Worm (Caenorhabditis elegans) whole organism, L4 larva: ENCODE data around the gene C56C10.6.

Experiments
- D1046.2 ChIP-seq: fragments of 200-800 bp; sonication (Bioruptor generic); IDR thresholded peaks from 2 replicates; pipeline ENCODE4 v1.3.6; 2022; ENCODE audit warnings: missing genetic modification characterization, missing compliant biosample characterization
- F37D6.2 ChIP-seq: sonication (generic microtip); optimal IDR thresholded peaks from 2 replicates; lab custom pipeline; 2016; ENCODE audit warnings: mild to moderate bottlenecking, missing genetic modification characterization, missing compliant biosample characterization
- F44E2.7 ChIP-seq: fragments of 200-800 bp; sonication (Bioruptor generic); IDR thresholded peaks from 2 replicates; pipeline ENCODE4 v2.1.2; 2022; ENCODE audit warnings: missing genetic modification characterization, missing compliant biosample characterization
- F49E8.2 ChIP-seq: sonication (generic microtip); optimal IDR thresholded peaks from 2 replicates; lab custom pipeline; 2016; ENCODE audit warnings: missing compliant biosample characterization, mild to moderate bottlenecking, missing genetic modification characterization, borderline replicate concordance
- ZK337.2 ChIP-seq: fragments of 200-800 bp; sonication (Bioruptor generic); IDR thresholded peaks from 2 replicates; pipeline ENCODE4 v1.3.6; 2022; ENCODE audit warnings: missing genetic modification reagents, missing genetic modification characterization, missing compliant biosample characterization
- aha-1 ChIP-seq: fragments of 150-350 bp; peaks from one replicate; lab custom pipeline; 2014; ENCODE audit warnings: missing biosample characterization, missing genetic modification characterization
- ama-1 ChIP-seq: fragments of 150-350 bp; optimal IDR thresholded peaks from 2 replicates; lab custom pipeline; 2014; ENCODE audit warnings: inconsistent platforms, mixed read lengths
- attf-4 ChIP-seq: sonication (generic microtip); optimal IDR thresholded peaks from 3 replicates; lab custom pipeline; 2017; ENCODE audit warnings: missing biosample characterization, missing genetic modification characterization
- ceh-44 ChIP-seq: fragments of 200-800 bp; sonication (Bioruptor generic); IDR thresholded peaks from 2 replicates; pipeline ENCODE4 v1.3.6; 2022; ENCODE audit warnings: missing genetic modification reagents, missing genetic modification characterization, missing compliant biosample characterization
- ctbp-1 ChIP-seq: fragments of 200-800 bp; sonication (Bioruptor generic); IDR thresholded peaks from 2 replicates; pipeline ENCODE4 v1.3.6; 2022; ENCODE audit warnings: missing genetic modification reagents, missing genetic modification characterization, missing compliant biosample characterization
- daf-16 ChIP-seq, 3 experiments: sonication (generic microtip); optimal IDR thresholded peaks; 2 replicates each; lab custom pipeline; 2016 to 2017; ENCODE audit warnings: missing genetic modification characterization in 3 of 3, missing genetic modification reagents in 3 of 3, mild to moderate bottlenecking in 2 of 3, missing compliant biosample characterization in 2 of 3, missing biosample characterization in 1 of 3, moderate library complexity in 1 of 3
- dmd-6 ChIP-seq: fragments of 200-800 bp; sonication (Bioruptor generic); IDR thresholded peaks from 2 replicates; pipeline ENCODE4 v1.3.6; 2022; ENCODE audit warnings: missing genetic modification reagents, missing genetic modification characterization, missing compliant biosample characterization
- dmd-9 ChIP-seq: fragments of 200-800 bp; sonication (Bioruptor generic); IDR thresholded peaks from 2 replicates; pipeline ENCODE4 v1.3.6; 2022; ENCODE audit warnings: missing genetic modification reagents, missing genetic modification characterization, missing compliant biosample characterization
- dve-1 ChIP-seq: sonication (generic microtip); optimal IDR thresholded peaks from 2 replicates; lab custom pipeline; 2017; ENCODE audit warnings: antibody characterized with exemption, mild to moderate bottlenecking, missing genetic modification characterization, missing compliant biosample characterization; ENCODE audit not compliant: insufficient read depth
- egl-43 ChIP-seq: fragments of 200-800 bp; sonication (Bioruptor generic); IDR thresholded peaks from 2 replicates; pipeline ENCODE4 v1.3.6; 2022; ENCODE audit warnings: missing genetic modification reagents, missing genetic modification characterization, missing compliant biosample characterization
- hlh-11 ChIP-seq: fragments of 200-800 bp; sonication (Bioruptor generic); optimal IDR thresholded peaks from 2 replicates; lab custom pipeline; 2018; ENCODE audit warnings: mild to moderate bottlenecking, missing genetic modification characterization, missing compliant biosample characterization
- hlh-30 ChIP-seq: sonication (generic microtip); optimal IDR thresholded peaks from 2 replicates; lab custom pipeline; 2017; ENCODE audit warnings: antibody characterized with exemption, mild to moderate bottlenecking, missing genetic modification characterization, missing compliant biosample characterization; ENCODE audit not compliant: insufficient read depth
- hmg-1.1 ChIP-seq: fragments of 200-800 bp; sonication (Bioruptor generic); IDR thresholded peaks from 2 replicates; pipeline ENCODE4 v1.3.6; 2022; ENCODE audit warnings: missing genetic modification reagents, missing genetic modification characterization, missing compliant biosample characterization
- lin-29 ChIP-seq: fragments of 200-800 bp; sonication (Bioruptor generic); IDR thresholded peaks from 2 replicates; pipeline ENCODE4 v1.3.6; 2022; ENCODE audit warnings: missing genetic modification reagents, missing genetic modification characterization, missing compliant biosample characterization
- lin-38 ChIP-seq: fragments of 200-800 bp; sonication (Bioruptor generic); IDR thresholded peaks from 2 replicates; pipeline ENCODE4 v1.3.6; 2022; ENCODE audit warnings: missing genetic modification reagents, missing genetic modification characterization, missing compliant biosample characterization
- lin-39 ChIP-seq: fragments of 150-350 bp; optimal IDR thresholded peaks from 2 replicates; lab custom pipeline; 2014; ENCODE audit warnings: missing biosample characterization, missing genetic modification reagents, missing genetic modification characterization
- lsy-2 ChIP-seq, 2 experiments: fragments of 150-350 bp in 1 of 2; sonication (generic microtip) in 1 of 2; optimal IDR thresholded peaks; 2 replicates each; lab custom pipeline; 2014 to 2017; ENCODE audit warnings: missing biosample characterization in 2 of 2, missing genetic modification characterization in 2 of 2
- mdl-1 ChIP-seq, 2 experiments: fragments of 150-350 bp in 1 of 2; sonication (generic microtip) in 1 of 2; optimal IDR thresholded peaks; 2 replicates each; lab custom pipeline; 2014 to 2017; ENCODE audit warnings: missing biosample characterization in 2 of 2, missing genetic modification characterization in 2 of 2
- mes-2 ChIP-seq: sonication (generic microtip); optimal IDR thresholded peaks from 2 replicates; lab custom pipeline; 2016; ENCODE audit warnings: missing genotype, mild to moderate bottlenecking, missing genetic modification characterization, missing compliant biosample characterization; ENCODE audit not compliant: poor library complexity, severe bottlenecking
- nhr-11 ChIP-seq: fragments of 150-350 bp; optimal IDR thresholded peaks from 2 replicates; lab custom pipeline; 2014; ENCODE audit warnings: missing biosample characterization, missing genetic modification characterization
- nhr-28 ChIP-seq: fragments of 150-350 bp; optimal IDR thresholded peaks from 2 replicates; lab custom pipeline; 2014; ENCODE audit warnings: missing biosample characterization, missing genetic modification characterization
- nhr-77 ChIP-seq: fragments of 150-350 bp; optimal IDR thresholded peaks from 2 replicates; lab custom pipeline; 2014; ENCODE audit warnings: missing biosample characterization, missing genetic modification characterization
- rbr-2 ChIP-seq: sonication (generic microtip); optimal IDR thresholded peaks from 2 replicates; lab custom pipeline; 2016; ENCODE audit warnings: missing genotype, missing genetic modification characterization, missing compliant biosample characterization
- saeg-2 ChIP-seq: fragments of 200-800 bp; sonication (Bioruptor generic); IDR thresholded peaks from 2 replicates; pipeline ENCODE4 v1.3.6; 2022; ENCODE audit warnings: missing genetic modification reagents, missing genetic modification characterization, missing compliant biosample characterization
- skn-1 ChIP-seq: fragments of 150-350 bp; optimal IDR thresholded peaks from 2 replicates; lab custom pipeline; 2014; ENCODE audit warnings: missing biosample characterization, missing genetic modification characterization
- snpc-1.2 ChIP-seq: fragments of 200-800 bp; sonication (Bioruptor generic); IDR thresholded peaks from 2 replicates; pipeline ENCODE4 v1.3.6; 2022; ENCODE audit warnings: missing genetic modification reagents, missing genetic modification characterization, missing compliant biosample characterization
- spr-1 ChIP-seq: sonication (generic microtip); optimal IDR thresholded peaks from 2 replicates; lab custom pipeline; 2016; ENCODE audit warnings: mild to moderate bottlenecking, missing genetic modification characterization, missing compliant biosample characterization
- tra-1 ChIP-seq: fragments of 200-800 bp; sonication (Bioruptor generic); IDR thresholded peaks from 2 replicates; pipeline ENCODE4 v1.3.6; 2022; ENCODE audit warnings: missing genetic modification reagents, missing genetic modification characterization, missing compliant biosample characterization
- unc-62 ChIP-seq, 3 experiments: fragments of 150-350 bp in 1 of 3; sonication (generic microtip); optimal IDR thresholded peaks in 2 of 3; peaks in 1 of 3; 1 replicate in 1 of 3; 2 replicates in 2 of 3; lab custom pipeline; 2014 to 2017; ENCODE audit warnings: missing biosample characterization in 3 of 3, missing genetic modification characterization in 3 of 3, missing genetic modification reagents in 3 of 3, missing genotype in 1 of 3
- zfp-3 ChIP-seq: fragments of 200-800 bp; sonication (Bioruptor generic); conservative IDR thresholded peaks from 2 replicates; pipeline ENCODE4 v1.3.6; 2022; ENCODE audit warnings: missing genetic modification reagents, missing genetic modification characterization, missing compliant biosample characterization
- ztf-11 ChIP-seq: fragments of 150-350 bp; optimal IDR thresholded peaks from 2 replicates; lab custom pipeline; 2014; ENCODE audit warnings: missing biosample characterization, missing genetic modification characterization

The C56C10.6 gene

DNA sequence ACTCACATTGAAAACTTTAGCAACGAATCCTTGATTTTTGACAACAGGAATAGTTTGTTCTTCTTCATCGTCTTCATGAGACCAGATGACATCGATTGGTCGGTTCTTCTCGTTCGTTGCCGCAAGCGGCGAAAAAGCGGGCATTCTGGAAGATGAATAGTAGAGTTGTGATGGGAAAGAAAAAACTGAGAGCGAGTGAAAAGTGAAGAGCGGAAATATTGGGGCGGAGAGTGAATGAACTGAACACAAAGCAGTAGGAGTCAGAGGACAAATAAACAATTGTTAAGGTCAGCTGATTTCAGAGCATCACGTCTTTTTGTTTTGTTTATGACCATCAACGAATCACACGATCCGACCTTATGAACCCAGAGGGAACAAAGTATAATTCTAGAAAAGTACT lies 19.8 kb downstream of the C56C10.6 start, which contains the start of gene F18C5.10:
TSS of gene F18C5.10 (minus strand) at position 145 of the 400 bp plus-strand sequence.
- TF ChIP-seq spr-1 (tag; lab: Kevin White, UChicago), result no peak
- TF ChIP-seq hlh-11 (tag; lab: Kevin White, UChicago), result peak; percentile 10
- 0 out of 2 replicates have a peak, but pooled peaks have one; percentile 12 for TF ChIP-seq dmd-6 (GFP tag; lab: Robert Waterston, UW)
- TF ChIP-seq ZK337.2, result 0 out of 2 replicates have a peak, but pooled peaks have one; percentile 3
- peak; percentile 18 for TF ChIP-seq dve-1 (tag; lab: Kevin White, UChicago)
- no peak for TF ChIP-seq daf-16 (GFP tag; optimal IDR thresholded peaks at IDR 0.05; lab: Kevin White, UChicago)
- TF ChIP-seq daf-16 (tag; optimal IDR thresholded peaks at IDR 0.05; lab: Kevin White, UChicago), result peak; percentile 20
- TF ChIP-seq saeg-2 (GFP tag; lab: Robert Waterston, UW), result no peak
- 0 out of 2 replicates have a peak, but pooled peaks have one; percentile 54 for TF ChIP-seq tra-1 (GFP tag; lab: Robert Waterston, UW)
- TF ChIP-seq hlh-30 (tag; lab: Kevin White, UChicago), result peak; percentile 91
- peak; percentile 79 for TF ChIP-seq ama-1
- no peak for TF ChIP-seq D1046.2 (GFP tag; lab: Robert Waterston, UW)
- peak; percentile 35 for TF ChIP-seq nhr-11 (tag; lab: Kevin White, UChicago)
- no peak for TF ChIP-seq hmg-1.1

- peak in 1 of 2 experiments; percentile 67 for TF ChIP-seq unc-62 (GFP tag; optimal IDR thresholded peaks at IDR 0.05 in 1 of 2; lab: Kevin White, UChicago)
- TF ChIP-seq unc-62 (tag; optimal IDR thresholded peaks at IDR 0.05; lab: Kevin White, UChicago), result no peak
- TF ChIP-seq aha-1 (tag; lab: Kevin White, UChicago), result peak; percentile 74
- TF ChIP-seq mes-2 (tag; lab: Kevin White, UChicago), result no peak
- TF ChIP-seq F37D6.2 (tag; lab: Kevin White, UChicago), result no peak
- TF ChIP-seq, all 104 proteins: peak for 2
Observed at ce11 chrII:6560291-6560690, 20.8 kb downstream of the C56C10.6 start.

- 0 out of 2 replicates have a peak, but pooled peaks have one; percentile 15 for TF ChIP-seq zfp-3 (GFP tag; lab: Robert Waterston, UW)
- TF ChIP-seq lin-29, result no peak
- TF ChIP-seq tra-1 (GFP tag; lab: Robert Waterston, UW), result no peak
- no peak for TF ChIP-seq attf-4 (tag; lab: Kevin White, UChicago)
- peak in 1 of 2 experiments; percentile 23 for TF ChIP-seq daf-16 (GFP tag; optimal IDR thresholded peaks at IDR 0.05; lab: Kevin White, UChicago)
- TF ChIP-seq daf-16 (tag; optimal IDR thresholded peaks at IDR 0.05; lab: Kevin White, UChicago), result no peak
Observed at ce11 chrII:6558887-6559286, 22.2 kb downstream of the C56C10.6 start.

ce11 chrII:6554677-6555076 lies 26.5 kb downstream of the C56C10.6 start, which contains the start of gene wrn-1:
TSS of gene wrn-1 (plus strand) at chrII:6554977.
- TF ChIP-seq ceh-44 (no peak), skn-1 (tag; lab: Kevin White, UChicago) (no peak), egl-43 (GFP tag; lab: Robert Waterston, UW) (no peak), nhr-77 (no peak), snpc-1.2 (GFP tag; lab: Robert Waterston, UW) (no peak), ztf-11 (tag; lab: Kevin White, UChicago) (no peak), attf-4 (tag; lab: Kevin White, UChicago) (no peak), lsy-2 (tag; optimal IDR thresholded peaks at IDR 0.05; lab: Kevin White, UChicago) (no peak), hmg-1.1 (no peak), F44E2.7 (no peak), rbr-2 (tag; lab: Kevin White, UChicago) (no peak), lin-39 (no peak), mdl-1 (tag; optimal IDR thresholded peaks at IDR 0.05; lab: Kevin White, UChicago) (no peak), nhr-28 (tag; lab: Kevin White, UChicago) (no peak), F49E8.2 (tag; lab: Kevin White, UChicago) (no peak), ctbp-1 (GFP tag; lab: Robert Waterston, UW) (no peak), lin-38 (no peak), dmd-9 (GFP tag; lab: Robert Waterston, UW) (no peak)
